Fruit fly (Drosophila melanogaster) whole organism, embryonic: Measurements from ENCODE around the gene be.

Source experiments
- Aef1 ChIP-seq: fragments of 200-800 bp; sonication (Bioruptor generic); IDR thresholded peaks from 3 replicates; pipeline ENCODE4 v1.3.6; 2022; ENCODE audit warnings: missing biosample characterization, missing genetic modification characterization
- Atf6 ChIP-seq: fragments of 200-800 bp; sonication (Bioruptor generic); IDR thresholded peaks from 2 replicates; pipeline ENCODE4 v1.3.6; 2022; ENCODE audit warnings: missing biosample characterization, missing genetic modification characterization
- BEAF-32 ChIP-seq: fragments of 200-800 bp; sonication (Bioruptor generic); optimal IDR thresholded peaks from 3 replicates; lab custom pipeline; 2017; ENCODE audit warnings: missing biosample characterization, missing genetic modification characterization, mild to moderate bottlenecking, moderate library complexity, missing genetic modification reagents
- Blimp-1 ChIP-seq: fragments of 200-800 bp; sonication (Bioruptor generic); optimal IDR thresholded peaks from 3 replicates; lab custom pipeline; 2018; ENCODE audit warnings: missing biosample characterization, missing genetic modification characterization, mild to moderate bottlenecking, moderate library complexity, missing genetic modification reagents
- CG10959 ChIP-seq: fragments of 200-800 bp; sonication (Bioruptor generic); IDR thresholded peaks from 2 replicates; pipeline ENCODE4 v1.3.6; 2022; ENCODE audit warnings: missing biosample characterization, missing genetic modification characterization
- CG11456 ChIP-seq: fragments of 200-800 bp; sonication (Bioruptor generic); IDR thresholded peaks from 3 replicates; pipeline ENCODE4 v1.3.6; 2022; ENCODE audit warnings: missing biosample characterization, missing genetic modification characterization
- CG13624 ChIP-seq: fragments of 200-800 bp; sonication (Bioruptor generic); optimal IDR thresholded peaks from 2 replicates; lab custom pipeline; 2016; ENCODE audit warnings: missing biosample characterization, missing genetic modification characterization
- CG1603 ChIP-seq: fragments of 200-800 bp; sonication (Bioruptor generic); optimal IDR thresholded peaks from 2 replicates; lab custom pipeline; 2019; ENCODE audit warnings: missing biosample characterization, mild to moderate bottlenecking, missing genetic modification characterization, moderate library complexity
- CG17612 ChIP-seq: fragments of 200-800 bp; sonication (Bioruptor generic); IDR thresholded peaks from 2 replicates; pipeline ENCODE4 v1.3.6; 2022; ENCODE audit warnings: missing biosample characterization, missing genetic modification characterization
- CG2199 ChIP-seq: fragments of 200-800 bp; sonication (Bioruptor generic); IDR thresholded peaks from 3 replicates; pipeline ENCODE4 v1.3.6; 2022; ENCODE audit warnings: missing biosample characterization, missing genetic modification characterization
- CG2678 ChIP-seq: fragments of 200-800 bp; sonication (Bioruptor generic); optimal IDR thresholded peaks from 3 replicates; lab custom pipeline; 2019; ENCODE audit warnings: missing biosample characterization, mild to moderate bottlenecking, missing genetic modification characterization, moderate library complexity
- CG2712 ChIP-seq: fragments of 200-800 bp; optimal IDR thresholded peaks from 3 replicates; lab custom pipeline; 2019; ENCODE audit warnings: missing biosample characterization, mild to moderate bottlenecking, missing genetic modification characterization, moderate library complexity
- CG31224 ChIP-seq: fragments of 200-800 bp; sonication (Bioruptor generic); IDR thresholded peaks from 2 replicates; pipeline ENCODE4 v1.3.6; 2022; ENCODE audit warnings: missing biosample characterization, missing genetic modification characterization
- CG4424 ChIP-seq: fragments of 200-800 bp; sonication (Bioruptor generic); optimal IDR thresholded peaks from 3 replicates; lab custom pipeline; 2016; ENCODE audit warnings: missing biosample characterization, missing genetic modification characterization
- CG4820 ChIP-seq: fragments of 200-800 bp; sonication (Bioruptor generic); optimal IDR thresholded peaks from 3 replicates; lab custom pipeline; 2016; ENCODE audit warnings: missing biosample characterization, missing genetic modification characterization
- CG7839 ChIP-seq: fragments of 200-800 bp; sonication (Bioruptor generic); optimal IDR thresholded peaks from 3 replicates; lab custom pipeline; 2018; ENCODE audit warnings: missing biosample characterization, mild to moderate bottlenecking, missing genetic modification characterization, moderate library complexity
- CG8478 ChIP-seq: fragments of >200 bp; optimal IDR thresholded peaks from 2 replicates; lab custom pipeline; 2018
- CG9437 ChIP-seq: fragments of 200-800 bp; sonication (Bioruptor generic); optimal IDR thresholded peaks from 2 replicates; lab custom pipeline; 2018; ENCODE audit warnings: missing biosample characterization, mild to moderate bottlenecking, missing genetic modification characterization
- CG9932 ChIP-seq: fragments of 200-800 bp; sonication (Bioruptor generic); IDR thresholded peaks from 2 replicates; pipeline ENCODE4 v1.3.6; 2022; ENCODE audit warnings: missing biosample characterization, missing genetic modification characterization
- CTCF ChIP-seq: fragments of 200-800 bp; sonication (Bioruptor generic); optimal IDR thresholded peaks from 2 replicates; lab custom pipeline; 2017; ENCODE audit warnings: missing biosample characterization, mild to moderate bottlenecking, missing genetic modification characterization, moderate library complexity
- Camta ChIP-seq: fragments of 200-800 bp; sonication (Bioruptor generic); optimal IDR thresholded peaks from 2 replicates; lab custom pipeline; 2016; ENCODE audit warnings: missing biosample characterization, missing genetic modification characterization
- Dip3 ChIP-seq: fragments of 200-800 bp; sonication (Bioruptor generic); optimal IDR thresholded peaks from 3 replicates; lab custom pipeline; 2016; ENCODE audit warnings: missing biosample characterization, missing genetic modification characterization
- Doc2 ChIP-seq: fragments of 200-800 bp; sonication (Bioruptor generic); IDR thresholded peaks from 2 replicates; pipeline ENCODE4 v1.3.6; 2022; ENCODE audit warnings: missing biosample characterization, missing genetic modification characterization
- Gsc ChIP-seq: fragments of 200-800 bp; sonication (Bioruptor generic); IDR thresholded peaks from 2 replicates; pipeline ENCODE4 v1.3.6; 2022; ENCODE audit warnings: missing biosample characterization, missing genetic modification characterization
- H2.0 ChIP-seq: fragments of 200-800 bp; sonication (Bioruptor generic); IDR thresholded peaks from 2 replicates; pipeline ENCODE4 v1.3.6; 2022; ENCODE audit warnings: missing biosample characterization, missing genetic modification characterization
- Hr39 ChIP-seq: fragments of >200 bp; optimal IDR thresholded peaks from 2 replicates; lab custom pipeline; 2017
- Lhr ChIP-seq: fragments of 200-800 bp; sonication (Bioruptor generic); optimal IDR thresholded peaks from 3 replicates; lab custom pipeline; 2017; ENCODE audit warnings: mild to moderate bottlenecking, missing biosample characterization, missing genetic modification reagents, missing genetic modification characterization
- Lim3 ChIP-seq: fragments of 200-800 bp; sonication (Bioruptor generic); IDR thresholded peaks from 2 replicates; pipeline ENCODE4 v1.3.6; 2022; ENCODE audit warnings: missing biosample characterization, missing genetic modification characterization
- Optix ChIP-seq: fragments of 200-800 bp; sonication (Bioruptor generic); IDR thresholded peaks from 3 replicates; pipeline ENCODE4 v1.3.6; 2022; ENCODE audit warnings: missing biosample characterization, missing genetic modification characterization
- Sry-β ChIP-seq: fragments of 200-800 bp; sonication (Bioruptor generic); optimal IDR thresholded peaks from 2 replicates; lab custom pipeline; 2018; ENCODE audit warnings: missing biosample characterization, mild to moderate bottlenecking, missing genetic modification characterization, moderate library complexity
- ab ChIP-seq: fragments of 200-800 bp; sonication (Bioruptor generic); optimal IDR thresholded peaks from 2 replicates; lab custom pipeline; 2016; ENCODE audit warnings: missing biosample characterization, missing genetic modification characterization
- ac ChIP-seq: fragments of 200-800 bp; sonication (Bioruptor generic); optimal IDR thresholded peaks from 3 replicates; lab custom pipeline; 2017; ENCODE audit warnings: missing biosample characterization, mild to moderate bottlenecking, missing genetic modification characterization
- bowl ChIP-seq: fragments of 200-800 bp; sonication (Bioruptor generic); IDR thresholded peaks from 2 replicates; pipeline ENCODE4 v1.3.6; 2022; ENCODE audit warnings: missing biosample characterization, missing genetic modification characterization
- btn ChIP-seq: fragments of 200-800 bp; sonication (Bioruptor generic); optimal IDR thresholded peaks from 2 replicates; lab custom pipeline; 2016; ENCODE audit warnings: missing biosample characterization, missing genetic modification characterization
- chinmo ChIP-seq: fragments of 200-800 bp; sonication (Bioruptor generic); IDR thresholded peaks from 4 replicates; pipeline ENCODE4 v1.3.6; 2022; ENCODE audit warnings: missing biosample characterization, missing genetic modification characterization; ENCODE audit not compliant: partially characterized antibody
- dan ChIP-seq: fragments of 200-800 bp; sonication (Bioruptor generic); IDR thresholded peaks from 2 replicates; pipeline ENCODE4 v1.3.6; 2022; ENCODE audit warnings: missing biosample characterization, missing genetic modification characterization
- disco-r ChIP-seq: fragments of 200-800 bp; sonication (Bioruptor generic); optimal IDR thresholded peaks from 2 replicates; lab custom pipeline; 2016; ENCODE audit warnings: missing biosample characterization, missing genetic modification characterization
- fd96Cb ChIP-seq: fragments of 200-800 bp; sonication (Bioruptor generic); optimal IDR thresholded peaks from 2 replicates; lab custom pipeline; 2018; ENCODE audit warnings: missing biosample characterization, mild to moderate bottlenecking, missing genetic modification characterization, moderate library complexity
- ftz-f1 ChIP-seq: fragments of 200-800 bp; sonication (Bioruptor generic); optimal IDR thresholded peaks from 2 replicates; lab custom pipeline; 2016; ENCODE audit warnings: missing biosample characterization, missing genetic modification characterization
- gcm ChIP-seq: fragments of 200-800 bp; sonication (Bioruptor generic); optimal IDR thresholded peaks from 2 replicates; lab custom pipeline; 2019; ENCODE audit warnings: missing biosample characterization, mild to moderate bottlenecking, missing genetic modification characterization, moderate library complexity
- gsb ChIP-seq: fragments of 200-800 bp; sonication (Bioruptor generic); IDR thresholded peaks from 2 replicates; pipeline ENCODE4 v1.3.6; 2022; ENCODE audit warnings: missing biosample characterization, missing genetic modification characterization
- hb ChIP-seq: fragments of 200-800 bp; sonication (Bioruptor generic); IDR thresholded peaks from 3 replicates; pipeline ENCODE4 v1.3.6; 2022; ENCODE audit warnings: missing biosample characterization, missing genetic modification characterization; ENCODE audit not compliant: partially characterized antibody
- hkb ChIP-seq, 2 experiments: fragments of 200-800 bp in 1 of 2; fragments of >200 bp in 1 of 2; sonication (Bioruptor generic) in 1 of 2; IDR thresholded peaks in 1 of 2; optimal IDR thresholded peaks in 1 of 2; 2 replicates each; pipeline versions ENCODE4 v1.3.6 to Lab custom; 2017 to 2022; ENCODE audit warnings: missing biosample characterization in 1 of 2, missing genetic modification characterization in 1 of 2
- jigr1 ChIP-seq: fragments of 200-800 bp; sonication (Bioruptor generic); IDR thresholded peaks from 3 replicates; pipeline ENCODE4 v1.3.6; 2022; ENCODE audit warnings: missing biosample characterization, missing genetic modification characterization
- prd ChIP-seq, 3 experiments: fragments of >200 bp in 2 of 3; fragments of 200-800 bp in 1 of 3; sonication (Bioruptor generic) in 1 of 3; optimal IDR thresholded peaks in 2 of 3; IDR thresholded peaks in 1 of 3; 2 replicates in 2 of 3; 3 replicates in 1 of 3; pipeline versions ENCODE4 v1.3.6 to Lab custom; 2017 to 2022; ENCODE audit warnings: missing biosample characterization in 1 of 3, missing genetic modification characterization in 1 of 3
- row ChIP-seq: fragments of 200-800 bp; sonication (Bioruptor generic); IDR thresholded peaks from 3 replicates; pipeline ENCODE4 v1.3.6; 2022; ENCODE audit warnings: missing biosample characterization, missing genetic modification characterization
- salm ChIP-seq: fragments of 200-800 bp; sonication (Bioruptor generic); optimal IDR thresholded peaks from 2 replicates; lab custom pipeline; 2018; ENCODE audit warnings: missing biosample characterization, mild to moderate bottlenecking, missing genetic modification characterization
- slp2 ChIP-seq: fragments of 200-800 bp; sonication (Bioruptor generic); optimal IDR thresholded peaks from 2 replicates; lab custom pipeline; 2016; ENCODE audit warnings: missing biosample characterization, missing genetic modification characterization
- wor ChIP-seq: fragments of 200-800 bp; sonication (Bioruptor generic); IDR thresholded peaks from 2 replicates; pipeline ENCODE4 v1.3.6; 2022; ENCODE audit warnings: missing biosample characterization, missing genetic modification characterization
- zen ChIP-seq: fragments of 200-800 bp; sonication (Bioruptor generic); optimal IDR thresholded peaks from 3 replicates; lab custom pipeline; 2018; ENCODE audit warnings: missing biosample characterization, mild to moderate bottlenecking, missing genetic modification characterization, moderate library complexity

Gene be

dm6 chrX:15085777-15086510, 61.7 kb downstream of the be start, which contains the start of the genes CG15027 and Dbct (continued):
- TF ChIP-seq dan (no peak), Lhr (GFP tag; lab: Kevin White, UChicago) (peak; percentile 14), ftz-f1 (GFP tag; lab: Kevin White, UChicago) (no peak), row (GFP tag; lab: Robert Waterston, UW) (peak; percentile 91), gsb (GFP tag; lab: Robert Waterston, UW) (no peak), CG2678 (tag; lab: Kevin White, UChicago) (peak; percentile 75), btn (GFP tag; lab: Kevin White, UChicago) (no peak), CG2199 (GFP tag; lab: Robert Waterston, UW) (0 out of 3 replicates have a peak, but pooled peaks have one; percentile 37), disco-r (GFP tag; lab: Kevin White, UChicago) (no peak), slp2 (GFP tag; lab: Kevin White, UChicago) (no peak), Blimp-1 (GFP tag; lab: Kevin White, UChicago) (peak; percentile 47), salm (no peak), wor (GFP tag; lab: Robert Waterston, UW) (peak; percentile 49; the same call in 1 of the 2 replicates), chinmo (GFP tag; lab: Robert Waterston, UW) (0 out of 4 replicates have a peak, but pooled peaks have one; percentile 62), ab (GFP tag; lab: Kevin White, UChicago) (no peak), CTCF (GFP tag; lab: Kevin White, UChicago) (no peak), CG13624 (GFP tag; lab: Kevin White, UChicago) (no peak), prd (optimal IDR thresholded peaks at IDR 0.05; lab: Kevin White, UChicago) (no peak), prd (GFP tag; IDR thresholded peaks at IDR 0.05; lab: Robert Waterston, UW) (peak; percentile 79), CG9437 (peak; percentile 52), fd96Cb (tag; lab: Kevin White, UChicago) (peak; percentile 48), Doc2 (no peak), bowl (GFP tag; lab: Robert Waterston, UW) (no peak), CG1603 (peak; percentile 23), CG31224 (peak; percentile 62), Hr39 (lab: Kevin White, UChicago) (no peak), CG9932 (peak; percentile 82), hb (GFP tag; lab: Robert Waterston, UW) (0 out of 3 replicates have a peak, but pooled peaks have one; percentile 63), CG4424 (GFP tag; lab: Kevin White, UChicago) (peak; percentile 61), CG10959 (GFP tag; lab: Robert Waterston, UW) (0 out of 2 replicates have a peak, but pooled peaks have one; percentile 25), BEAF-32 (GFP tag; lab: Kevin White, UChicago) (peak; percentile 81), ac (GFP tag; lab: Kevin White, UChicago) (no peak), Optix (GFP tag; lab: Robert Waterston, UW) (no peak), CG8478 (lab: Kevin White, UChicago) (no peak), CG11456 (GFP tag; lab: Robert Waterston, UW) (peak; percentile 66; the same call in 1 of the 3 replicates), zen (tag; lab: Kevin White, UChicago) (peak; percentile 57), Sry-β (GFP tag; lab: Kevin White, UChicago) (no peak), CG4820 (GFP tag; lab: Kevin White, UChicago) (peak; percentile 44), jigr1 (GFP tag; lab: Robert Waterston, UW) (no peak), CG17612 (no peak), H2.0 (peak; percentile 32; the same call in 1 of the 2 replicates), gcm (GFP tag; lab: Kevin White, UChicago) (peak; percentile 41), Atf6 (GFP tag; lab: Robert Waterston, UW) (peak; percentile 49), Dip3 (GFP tag; lab: Kevin White, UChicago) (peak; percentile 6), Aef1 (GFP tag; lab: Robert Waterston, UW) (peak; percentile 64), Gsc (GFP tag; lab: Robert Waterston, UW) (no peak), hkb (optimal IDR thresholded peaks at IDR 0.05; lab: Kevin White, UChicago) (no peak), hkb (GFP tag; IDR thresholded peaks at IDR 0.05; lab: Robert Waterston, UW) (peak; percentile 52), CG7839 (tag; lab: Kevin White, UChicago) (peak; percentile 69), CG2712 (tag; lab: Kevin White, UChicago) (peak; percentile 76), Camta (GFP tag; lab: Kevin White, UChicago) (no peak), Lim3 (GFP tag; lab: Robert Waterston, UW) (no peak)
